Fruit fly (Drosophila melanogaster) whole organism, adult: ENCODE results near the gene CG1265.
A peak's percentile ranks its signal among the peaks of the same experiment; 100 is the strongest.

Experiments used
- CG14711 ChIP-seq: fragments of 200-800 bp; sonication (Bioruptor generic); optimal IDR thresholded peaks from 2 replicates; lab custom pipeline; 2018; ENCODE audit warnings: missing biosample characterization, mild to moderate bottlenecking, missing genetic modification characterization, moderate library complexity
- CG33017 ChIP-seq: fragments of 200-800 bp; sonication (Bioruptor generic); optimal IDR thresholded peaks from 2 replicates; lab custom pipeline; 2018; ENCODE audit warnings: missing biosample characterization, mild to moderate bottlenecking, missing genetic modification characterization, moderate library complexity
- CG7045 ChIP-seq: fragments of 200-800 bp; sonication (Bioruptor generic); optimal IDR thresholded peaks from 2 replicates; lab custom pipeline; 2017; ENCODE audit warnings: missing biosample characterization, mild to moderate bottlenecking, missing genetic modification characterization
- CG7101 ChIP-seq: fragments of 200-800 bp; sonication (Bioruptor generic); optimal IDR thresholded peaks from 2 replicates; lab custom pipeline; 2018; ENCODE audit warnings: missing biosample characterization, mild to moderate bottlenecking, missing genetic modification characterization, moderate library complexity
- Clk ChIP-seq: fragments of 200-800 bp; sonication (Bioruptor generic); optimal IDR thresholded peaks from 2 replicates; lab custom pipeline; 2017; ENCODE audit warnings: missing biosample characterization, missing genetic modification characterization
- Crg-1 ChIP-seq: fragments of 200-800 bp; sonication (Bioruptor generic); optimal IDR thresholded peaks from 2 replicates; lab custom pipeline; 2016; ENCODE audit warnings: missing biosample characterization, missing genetic modification characterization
- cic ChIP-seq: fragments of 200-800 bp; sonication (Bioruptor generic); optimal IDR thresholded peaks from 2 replicates; lab custom pipeline; 2017; ENCODE audit warnings: missing biosample characterization, mild to moderate bottlenecking, missing genetic modification characterization, moderate library complexity
- cnc ChIP-seq, 2 experiments: fragments of >200 bp; optimal IDR thresholded peaks; 2 replicates each; lab custom pipeline; 2017
- toe ChIP-seq: fragments of 200-800 bp; sonication (Bioruptor generic); optimal IDR thresholded peaks from 2 replicates; lab custom pipeline; 2016; ENCODE audit warnings: missing biosample characterization, missing genetic modification characterization

DNA sequence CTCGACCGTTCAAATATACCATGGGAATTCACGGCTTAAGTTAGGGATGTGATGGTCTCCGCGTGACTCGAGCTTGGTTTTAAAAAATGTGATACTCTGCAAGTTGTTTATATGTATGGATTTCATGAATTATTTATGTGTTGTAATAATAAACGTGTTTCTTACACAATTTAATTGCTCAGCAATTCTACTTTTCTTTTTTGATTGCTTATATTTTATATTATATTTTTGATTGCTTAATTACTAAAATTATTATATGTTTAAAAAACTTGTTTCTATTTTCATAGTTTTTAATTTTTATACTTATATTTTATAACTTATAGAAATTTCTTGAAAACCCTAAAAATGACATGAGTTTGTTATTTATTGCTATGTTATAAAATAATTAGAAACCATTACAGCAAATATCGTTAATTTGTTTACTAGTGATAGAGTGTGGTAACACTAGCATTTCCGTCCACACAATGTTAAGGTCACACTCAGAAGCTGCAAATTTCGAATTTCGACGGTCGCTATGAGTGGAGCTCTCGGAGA lies at the start of gene CG1265, which contains the start of gene ago:
- TF ChIP-seq cnc (optimal IDR thresholded peaks at IDR 0.05; lab: Kevin White, UChicago) (no peak), cic (GFP tag; lab: Kevin White, UChicago) (no peak), CG14711 (tag; lab: Kevin White, UChicago) (peak; percentile 64), CG7045 (GFP tag; lab: Kevin White, UChicago) (peak; percentile 50), Crg-1 (GFP tag; lab: Kevin White, UChicago) (peak; percentile 25), Clk (no peak), CG7101 (tag; lab: Kevin White, UChicago) (peak; percentile 73), CG33017 (tag; lab: Kevin White, UChicago) (peak; percentile 42), toe (GFP tag; lab: Kevin White, UChicago) (peak; percentile 41)
